Worm (Caenorhabditis elegans) whole organism, L2 larva: ENCODE results near the gene aipr-1.

Experiments
- C34F6.9 ChIP-seq: fragments of 150-350 bp; optimal IDR thresholded peaks from 2 replicates; lab custom pipeline; 2014; ENCODE audit warnings: missing biosample characterization, missing genetic modification characterization
- R02D3.7 ChIP-seq: fragments of 150-350 bp; optimal IDR thresholded peaks from 2 replicates; lab custom pipeline; 2014; ENCODE audit warnings: missing biosample characterization, missing genetic modification characterization
- ama-1 ChIP-seq: fragments of 150-350 bp; optimal IDR thresholded peaks from 2 replicates; lab custom pipeline; 2018; ENCODE audit warnings: inconsistent platforms
- crh-2 ChIP-seq: sonication (generic microtip); optimal IDR thresholded peaks from 2 replicates; lab custom pipeline; 2017; ENCODE audit warnings: missing biosample characterization, missing genetic modification characterization
- egl-27 ChIP-seq: sonication (generic microtip); optimal IDR thresholded peaks from 3 replicates; lab custom pipeline; 2017; ENCODE audit warnings: missing biosample characterization, missing genetic modification reagents, missing genetic modification characterization
- elt-1 ChIP-seq: fragments of 150-350 bp; optimal IDR thresholded peaks from 2 replicates; lab custom pipeline; 2014; ENCODE audit warnings: missing biosample characterization, missing genetic modification characterization
- nhr-10 ChIP-seq: sonication (generic microtip); optimal IDR thresholded peaks from 2 replicates; lab custom pipeline; 2017; ENCODE audit warnings: missing biosample characterization, missing genetic modification characterization
- snpc-4 ChIP-seq: fragments of 150-350 bp; optimal IDR thresholded peaks from 2 replicates; lab custom pipeline; 2014; ENCODE audit warnings: missing biosample characterization, missing genetic modification characterization

DNA sequence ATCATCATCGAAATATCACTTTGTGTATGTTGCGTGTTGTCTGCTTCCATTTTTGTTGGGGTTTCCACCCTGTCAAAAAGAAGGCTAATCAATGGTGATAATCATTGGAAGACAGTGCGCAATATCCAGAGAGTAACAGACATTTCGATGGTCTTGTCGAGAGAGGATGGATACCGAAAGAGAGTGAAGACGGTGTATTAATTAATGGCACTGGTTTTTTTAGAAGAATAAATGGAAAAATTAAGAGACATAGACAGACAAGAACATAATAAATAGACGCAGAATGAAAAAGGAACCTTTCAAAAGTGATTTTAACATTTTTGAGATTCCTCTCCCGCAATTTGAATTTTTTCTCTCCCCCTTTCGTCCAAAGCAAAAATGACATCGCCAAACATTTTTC lies 25.0 kb upstream of the aipr-1 start:
- TF ChIP-seq R02D3.7 (tag; lab: Kevin White, UChicago) (no peak), egl-27 (tag; lab: Kevin White, UChicago) (no peak), snpc-4 (no peak), ama-1 (lab: Kevin White, UChicago) (no peak), C34F6.9 (no peak), elt-1 (no peak), nhr-10 (tag; lab: Kevin White, UChicago) (no peak), crh-2 (tag; lab: Kevin White, UChicago) (no peak)
